Fruit fly (Drosophila melanogaster): ENCODE results near the gene Ssl1.

Ssl1 gene

DNA sequence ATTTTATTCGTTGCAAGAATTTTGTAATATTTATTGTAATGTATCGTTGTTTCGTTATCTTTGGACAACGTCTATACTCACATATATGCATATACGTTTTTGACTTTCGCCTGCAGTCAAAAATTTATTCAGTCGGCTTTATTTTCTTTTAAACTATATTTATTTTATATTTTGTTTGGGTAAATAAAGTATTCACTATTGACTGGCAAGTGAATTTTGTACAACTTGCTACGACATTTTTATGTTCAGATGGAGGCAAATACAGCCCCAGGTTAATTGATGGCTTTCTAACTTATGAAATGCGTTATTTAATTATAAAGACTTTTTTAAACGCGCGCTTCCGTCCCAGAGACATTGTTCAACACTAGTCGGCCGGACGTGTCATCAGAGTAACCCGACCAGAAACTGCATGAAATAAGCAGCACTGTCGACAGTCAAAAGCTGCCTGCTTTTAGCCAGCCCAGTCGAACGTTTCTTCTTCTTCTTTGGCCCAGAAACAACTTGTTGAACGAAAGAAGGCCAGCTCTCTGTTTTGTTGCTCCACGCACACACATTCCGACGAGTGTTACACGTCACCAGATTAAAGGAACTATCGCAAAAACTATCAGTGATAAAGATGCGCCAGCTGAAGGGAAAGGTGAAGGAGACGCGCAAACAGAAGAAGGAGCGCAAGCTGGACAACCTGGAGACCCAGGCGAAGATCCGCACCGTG lies 15.4 kb upstream of the Ssl1 start, which contains the start of gene CG33169 (continued):
- TF ChIP-seq CG6765 (GFP tag; optimal IDR thresholded peaks at IDR 0.05) (peak; percentile 36), corto (GFP tag; optimal IDR thresholded peaks at IDR 0.05) (no peak), Ptx1 (GFP tag; IDR thresholded peaks at IDR 0.05) (peak; percentile 83), luna (GFP tag; optimal IDR thresholded peaks at IDR 0.05) (peak; percentile 84), CG13424 (tag; optimal IDR thresholded peaks at IDR 0.05) (peak; percentile 66), CG4282 (GFP tag; optimal IDR thresholded peaks at IDR 0.05) (peak; percentile 84), run (tag; optimal IDR thresholded peaks at IDR 0.05) (no peak), schlank (tag; optimal IDR thresholded peaks at IDR 0.05) (peak; percentile 63), CG43689 (GFP tag; IDR thresholded peaks at IDR 0.05) (peak; percentile 34; the same call in 1 of the 2 replicates), Blimp-1 (GFP tag; optimal IDR thresholded peaks at IDR 0.05) (no peak), emc (GFP tag; optimal IDR thresholded peaks at IDR 0.05) (peak; percentile 88), E2f2 (GFP tag; IDR thresholded peaks at IDR 0.05) (peak; percentile 100), CG17385 (GFP tag; optimal IDR thresholded peaks at IDR 0.05) (peak; percentile 100), slbo (GFP tag; IDR thresholded peaks at IDR 0.05) (peak; percentile 96), BEAF-32 (GFP tag; optimal IDR thresholded peaks at IDR 0.05) (peak; percentile 72), Hsf (GFP tag; optimal IDR thresholded peaks at IDR 0.05) (peak; percentile 87), ab (GFP tag; optimal IDR thresholded peaks at IDR 0.05) (peak; percentile 80), CG14667 (GFP tag; IDR thresholded peaks at IDR 0.05) (peak; percentile 73), dm (GFP tag; optimal IDR thresholded peaks at IDR 0.05) (peak; percentile 85), CG8765 (GFP tag; IDR thresholded peaks at IDR 0.05) (peak; percentile 79), disco-r (GFP tag; optimal IDR thresholded peaks at IDR 0.05) (peak; percentile 81), Elba2 (GFP tag; optimal IDR thresholded peaks at IDR 0.05) (peak; percentile 51), pita (GFP tag; optimal IDR thresholded peaks at IDR 0.05) (no peak), Atf-2 (GFP tag; optimal IDR thresholded peaks at IDR 0.05) (peak; percentile 77), dati (GFP tag; IDR thresholded peaks at IDR 0.05) (peak; percentile 46; the same call in 1 of the 2 replicates), NK7.1 (GFP tag; optimal IDR thresholded peaks at IDR 0.05) (peak; percentile 78), abd-A (tag; optimal IDR thresholded peaks at IDR 0.05) (no peak), Dbx (GFP tag; IDR thresholded peaks at IDR 0.05) (peak; percentile 93), CG12236 (GFP tag; optimal IDR thresholded peaks at IDR 0.05) (peak; percentile 63), Asciz (GFP tag; optimal IDR thresholded peaks at IDR 0.05) (peak; percentile 49), CG4424 (GFP tag; optimal IDR thresholded peaks at IDR 0.05) (peak; percentile 76), CG6813 (GFP tag; optimal IDR thresholded peaks at IDR 0.05) (peak; percentile 43), Bgb (GFP tag; IDR thresholded peaks at IDR 0.05; ENCODE audit: partially characterized antibody) (peak; percentile 81), CG4404 (GFP tag; IDR thresholded peaks at IDR 0.05) (peak; percentile 61), unpg (GFP tag; optimal IDR thresholded peaks at IDR 0.05) (peak; percentile 64), bab2 (GFP tag; optimal IDR thresholded peaks at IDR 0.05) (peak; percentile 82), insv (GFP tag; optimal IDR thresholded peaks at IDR 0.05) (peak in 1 of 2 experiments; percentile 69), chn (GFP tag; optimal IDR thresholded peaks at IDR 0.05) (peak; percentile 88), pum (GFP tag; optimal IDR thresholded peaks at IDR 0.05) (peak; percentile 83), CkIIα-i1 (GFP tag; IDR thresholded peaks at IDR 0.05) (no peak), CG9876 (GFP tag; optimal IDR thresholded peaks at IDR 0.05) (peak; percentile 92), en (GFP tag; optimal IDR thresholded peaks at IDR 0.05) (peak; percentile 46), z (GFP tag; IDR thresholded peaks at IDR 0.05) (no peak), CG17612 (GFP tag; IDR thresholded peaks at IDR 0.05) (peak; percentile 88), Poxn (GFP tag; IDR thresholded peaks at IDR 0.05) (no peak)
